Fruit fly (Drosophila melanogaster) whole organism, embryonic: ENCODE results near the gene dpr9.

Experiments
- Awh ChIP-seq: fragments of 200-800 bp; sonication (Bioruptor generic); IDR thresholded peaks from 2 replicates; pipeline ENCODE4, ENCODE4 v1.3.6; 2022; ENCODE audit warnings: missing biosample characterization, missing genetic modification characterization
- B-H1 ChIP-seq: fragments of 200-800 bp; sonication (Bioruptor generic); IDR thresholded peaks from 3 replicates; pipeline ENCODE4 v1.3.6; 2022; ENCODE audit warnings: missing biosample characterization, missing genetic modification characterization
- CG10462 ChIP-seq: fragments of 200-800 bp; sonication (Bioruptor generic); optimal IDR thresholded peaks from 2 replicates; lab custom pipeline; 2016; ENCODE audit warnings: missing biosample characterization, missing genetic modification characterization
- CG11247 ChIP-seq: fragments of 200-800 bp; sonication (Bioruptor generic); IDR thresholded peaks from 2 replicates; pipeline ENCODE4 v1.3.6; 2022; ENCODE audit warnings: missing biosample characterization, missing genetic modification characterization
- CG13296 ChIP-seq: fragments of 200-800 bp; sonication (Bioruptor generic); optimal IDR thresholded peaks from 3 replicates; lab custom pipeline; 2018; ENCODE audit warnings: missing biosample characterization, mild to moderate bottlenecking, missing genetic modification characterization
- CG15269 ChIP-seq: fragments of 200-800 bp; sonication (Bioruptor generic); optimal IDR thresholded peaks from 2 replicates; lab custom pipeline; 2018; ENCODE audit warnings: missing biosample characterization, mild to moderate bottlenecking, missing genetic modification characterization, moderate library complexity
- CG1603 ChIP-seq: fragments of 200-800 bp; sonication (Bioruptor generic); optimal IDR thresholded peaks from 2 replicates; lab custom pipeline; 2019; ENCODE audit warnings: missing biosample characterization, mild to moderate bottlenecking, missing genetic modification characterization, moderate library complexity
- CG17328 ChIP-seq: fragments of 200-800 bp; sonication (Bioruptor generic); IDR thresholded peaks from 2 replicates; pipeline ENCODE4 v1.3.6; 2022; ENCODE audit warnings: missing biosample characterization, missing genetic modification characterization
- CG17802 ChIP-seq: fragments of 200-800 bp; sonication (Bioruptor generic); optimal IDR thresholded peaks from 2 replicates; lab custom pipeline; 2018; ENCODE audit warnings: missing biosample characterization, mild to moderate bottlenecking, missing genetic modification characterization, moderate library complexity
- CG2120 ChIP-seq: fragments of 200-800 bp; sonication (Bioruptor generic); optimal IDR thresholded peaks from 3 replicates; lab custom pipeline; 2016; ENCODE audit warnings: missing biosample characterization, missing genetic modification characterization
- CG2199 ChIP-seq: fragments of 200-800 bp; sonication (Bioruptor generic); IDR thresholded peaks from 3 replicates; pipeline ENCODE4 v1.3.6; 2022; ENCODE audit warnings: missing biosample characterization, missing genetic modification characterization
- CG32772 ChIP-seq: fragments of 200-800 bp; sonication (Bioruptor generic); IDR thresholded peaks from 2 replicates; pipeline ENCODE4 v1.3.6; 2022; ENCODE audit warnings: missing biosample characterization, missing genetic modification characterization
- CG33557 ChIP-seq: fragments of 200-800 bp; sonication (Bioruptor generic); optimal IDR thresholded peaks from 2 replicates; lab custom pipeline; 2019; ENCODE audit warnings: missing biosample characterization, mild to moderate bottlenecking, missing genetic modification characterization, moderate library complexity
- CG34224 ChIP-seq: fragments of 200-800 bp; sonication (Bioruptor generic); IDR thresholded peaks from 3 replicates; pipeline ENCODE4 v1.3.6; 2022; ENCODE audit warnings: missing biosample characterization, missing genetic modification characterization; ENCODE audit not compliant: partially characterized antibody
- CG4730 ChIP-seq: fragments of 200-800 bp; sonication (Bioruptor generic); IDR thresholded peaks from 2 replicates; pipeline ENCODE4 v1.3.6; 2022; ENCODE audit warnings: missing biosample characterization, missing genetic modification characterization
- CG4854 ChIP-seq: fragments of 200-800 bp; sonication (Bioruptor generic); optimal IDR thresholded peaks from 2 replicates; lab custom pipeline; 2016; ENCODE audit warnings: missing biosample characterization, missing genetic modification characterization, inconsistent platforms
- CG5953 ChIP-seq: fragments of 200-800 bp; sonication (Bioruptor generic); IDR thresholded peaks from 2 replicates; pipeline ENCODE4 v1.3.6; 2022; ENCODE audit warnings: missing biosample characterization, missing genetic modification characterization
- CG6765 ChIP-seq: fragments of 200-800 bp; sonication (Bioruptor generic); optimal IDR thresholded peaks from 3 replicates; lab custom pipeline; 2017; ENCODE audit warnings: missing biosample characterization, mild to moderate bottlenecking, missing genetic modification characterization
- CG8388 ChIP-seq: fragments of 200-800 bp; sonication (Bioruptor generic); optimal IDR thresholded peaks from 2 replicates; lab custom pipeline; 2019; ENCODE audit warnings: missing biosample characterization, mild to moderate bottlenecking, missing genetic modification characterization, moderate library complexity
- CG9215 ChIP-seq: fragments of 200-800 bp; sonication (Bioruptor generic); IDR thresholded peaks from 2 replicates; pipeline ENCODE4 v1.3.6; 2022; ENCODE audit warnings: missing biosample characterization, missing genetic modification characterization
- Camta ChIP-seq: fragments of 200-800 bp; sonication (Bioruptor generic); optimal IDR thresholded peaks from 2 replicates; lab custom pipeline; 2016; ENCODE audit warnings: missing biosample characterization, missing genetic modification characterization
- Dad ChIP-seq: fragments of 200-800 bp; sonication (Bioruptor generic); optimal IDR thresholded peaks from 3 replicates; lab custom pipeline; 2016; ENCODE audit warnings: missing biosample characterization, missing genetic modification characterization
- Eip74EF ChIP-seq, 2 experiments: fragments of 200-800 bp in 1 of 2; fragments of >200 bp in 1 of 2; sonication (Bioruptor generic) in 1 of 2; optimal IDR thresholded peaks; 2 replicates each; lab custom pipeline; 2017 to 2019; ENCODE audit warnings: missing biosample characterization in 2 of 2, missing genetic modification characterization in 2 of 2, mild to moderate bottlenecking in 1 of 2, moderate library complexity in 1 of 2
- Ets65A ChIP-seq: fragments of 200-800 bp; sonication (Bioruptor generic); peaks from one replicate; lab custom pipeline; 2016; ENCODE audit warnings: missing biosample characterization, missing genetic modification characterization
- GATAe ChIP-seq: fragments of 200-800 bp; sonication (Bioruptor generic); conservative IDR thresholded peaks from 2 replicates; pipeline ENCODE4 v1.3.6; 2022; ENCODE audit warnings: missing biosample characterization, missing genetic modification characterization
- Gug ChIP-seq: fragments of 200-800 bp; sonication (Bioruptor generic); IDR thresholded peaks from 4 replicates; pipeline ENCODE4 v1.3.6; 2022; ENCODE audit warnings: missing biosample characterization, missing genetic modification characterization
- HLH3B ChIP-seq: fragments of 200-800 bp; sonication (Bioruptor generic); IDR thresholded peaks from 2 replicates; pipeline ENCODE4 v1.3.6; 2022; ENCODE audit warnings: missing biosample characterization, missing genetic modification characterization
- Sox102F ChIP-seq: fragments of 200-800 bp; sonication (Bioruptor generic); optimal IDR thresholded peaks from 2 replicates; lab custom pipeline; 2018; ENCODE audit warnings: missing biosample characterization, mild to moderate bottlenecking, missing genetic modification characterization, moderate library complexity
- Sry-β ChIP-seq: fragments of 200-800 bp; sonication (Bioruptor generic); optimal IDR thresholded peaks from 2 replicates; lab custom pipeline; 2018; ENCODE audit warnings: missing biosample characterization, mild to moderate bottlenecking, missing genetic modification characterization, moderate library complexity
- Ssrp ChIP-seq: fragments of 200-800 bp; sonication (Bioruptor generic); optimal IDR thresholded peaks from 2 replicates; lab custom pipeline; 2018; ENCODE audit warnings: missing biosample characterization, mild to moderate bottlenecking, missing genetic modification characterization, moderate library complexity
- Trl ChIP-seq, 3 experiments: fragments of >200 bp in 2 of 3; fragments of 200-800 bp in 1 of 3; sonication (Bioruptor generic) in 1 of 3; optimal IDR thresholded peaks; 2 replicates in 1 of 3; 3 replicates in 2 of 3; lab custom pipeline; 2016 to 2017; ENCODE audit warnings: missing biosample characterization in 1 of 3, missing genetic modification characterization in 1 of 3
- Xbp1 ChIP-seq: fragments of 200-800 bp; sonication (Bioruptor generic); optimal IDR thresholded peaks from 3 replicates; lab custom pipeline; 2016; ENCODE audit warnings: missing biosample characterization, mild to moderate bottlenecking, missing genetic modification characterization
- bcd ChIP-seq: fragments of 200-800 bp; sonication (Bioruptor generic); optimal IDR thresholded peaks from 2 replicates; lab custom pipeline; 2017; ENCODE audit warnings: missing biosample characterization, mild to moderate bottlenecking, missing genetic modification characterization
- ems ChIP-seq: fragments of 200-800 bp; sonication (Bioruptor generic); optimal IDR thresholded peaks from 3 replicates; lab custom pipeline; 2016; ENCODE audit warnings: missing biosample characterization, missing genetic modification characterization
- eyg ChIP-seq: fragments of 200-800 bp; sonication (Bioruptor generic); optimal IDR thresholded peaks from 3 replicates; lab custom pipeline; 2016; ENCODE audit warnings: missing biosample characterization, missing genetic modification characterization
- fd3F ChIP-seq: fragments of 200-800 bp; sonication (Bioruptor generic); optimal IDR thresholded peaks from 2 replicates; lab custom pipeline; 2018; ENCODE audit warnings: missing biosample characterization, mild to moderate bottlenecking, missing genetic modification characterization, moderate library complexity
- gce ChIP-seq: fragments of 200-800 bp; sonication (Bioruptor generic); IDR thresholded peaks from 3 replicates; pipeline ENCODE4 v1.3.6; 2022; ENCODE audit warnings: missing biosample characterization, missing genetic modification characterization
- hth ChIP-seq: fragments of >200 bp; optimal IDR thresholded peaks from 2 replicates; lab custom pipeline; 2017; ENCODE audit warnings: inconsistent platforms
- lov ChIP-seq, 2 experiments: fragments of 200-800 bp in 1 of 2; fragments of >200 bp in 1 of 2; sonication (Bioruptor generic) in 1 of 2; IDR thresholded peaks in 1 of 2; optimal IDR thresholded peaks in 1 of 2; 2 replicates in 1 of 2; 3 replicates in 1 of 2; pipeline versions ENCODE4 v1.3.6 to Lab custom; 2017 to 2022; ENCODE audit warnings: missing biosample characterization in 1 of 2, missing genetic modification characterization in 1 of 2
- luna ChIP-seq: fragments of 200-800 bp; sonication (Bioruptor generic); optimal IDR thresholded peaks from 2 replicates; lab custom pipeline; 2016; ENCODE audit warnings: missing biosample characterization, missing genetic modification characterization
- mam ChIP-seq: fragments of 200-800 bp; sonication (Bioruptor generic); optimal IDR thresholded peaks from 3 replicates; lab custom pipeline; 2016; ENCODE audit warnings: missing biosample characterization, missing genetic modification characterization
- nerfin-2 ChIP-seq: fragments of 200-800 bp; sonication (Bioruptor generic); IDR thresholded peaks from 2 replicates; pipeline ENCODE4 v1.3.6; 2022; ENCODE audit warnings: missing biosample characterization, missing genetic modification characterization; ENCODE audit not compliant: partially characterized antibody
- pita ChIP-seq: fragments of 200-800 bp; sonication (Bioruptor generic); optimal IDR thresholded peaks from 2 replicates; lab custom pipeline; 2017; ENCODE audit warnings: missing biosample characterization, mild to moderate bottlenecking, missing genetic modification characterization
- sim ChIP-seq: fragments of 200-800 bp; sonication (Bioruptor generic); IDR thresholded peaks from 2 replicates; pipeline ENCODE4 v1.3.6; 2022; ENCODE audit warnings: missing biosample characterization, missing genetic modification characterization
- slou ChIP-seq: fragments of 200-800 bp; sonication (Bioruptor generic); optimal IDR thresholded peaks from 3 replicates; lab custom pipeline; 2016; ENCODE audit warnings: missing biosample characterization, missing genetic modification characterization
- stwl ChIP-seq: fragments of 200-800 bp; sonication (Bioruptor generic); optimal IDR thresholded peaks from 3 replicates; lab custom pipeline; 2018; ENCODE audit warnings: missing biosample characterization, mild to moderate bottlenecking, missing genetic modification characterization, moderate library complexity
- sug ChIP-seq: fragments of 200-800 bp; optimal IDR thresholded peaks from 2 replicates; lab custom pipeline; 2019; ENCODE audit warnings: missing biosample characterization, mild to moderate bottlenecking, missing genetic modification characterization, moderate library complexity
- tx ChIP-seq: fragments of 200-800 bp; sonication (Bioruptor generic); optimal IDR thresholded peaks from 2 replicates; lab custom pipeline; 2016; ENCODE audit warnings: missing biosample characterization, missing genetic modification characterization
- unpg ChIP-seq: fragments of 200-800 bp; sonication (Bioruptor generic); optimal IDR thresholded peaks from 3 replicates; lab custom pipeline; 2018; ENCODE audit warnings: missing biosample characterization, mild to moderate bottlenecking, missing genetic modification characterization, moderate library complexity

dpr9 gene

DNA sequence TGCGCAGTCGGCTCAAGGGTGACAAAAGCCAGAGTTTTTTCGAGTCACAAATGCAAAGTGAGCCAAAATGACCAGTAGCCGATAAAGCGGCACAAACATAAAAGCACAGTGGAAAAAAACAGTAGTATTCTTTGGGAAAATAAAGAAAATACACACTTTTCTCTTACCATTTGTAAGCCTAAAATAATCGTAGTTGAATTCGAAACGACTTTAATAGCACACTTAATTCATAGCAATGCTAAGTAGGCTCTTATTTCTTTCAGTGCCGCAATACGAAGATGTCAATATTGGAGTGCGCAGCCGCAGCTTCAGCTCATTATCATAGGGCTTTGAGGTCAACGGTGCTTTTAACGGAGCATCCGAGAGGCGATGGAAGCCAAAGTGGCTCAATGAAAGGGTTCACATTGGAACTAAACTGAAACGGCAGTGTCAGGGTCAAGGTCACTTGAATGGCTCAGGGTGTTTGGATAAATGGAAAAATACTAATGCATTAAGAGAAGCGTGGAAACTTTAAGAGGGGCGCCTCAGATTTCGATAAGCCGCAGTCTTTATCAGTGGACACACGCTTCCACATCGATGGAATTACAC lies 10.7 kb upstream of the dpr9 start (continued):
- peak; percentile 59 for TF ChIP-seq slou (GFP tag; lab: Kevin White, UChicago)
- TF ChIP-seq lov (optimal IDR thresholded peaks at IDR 0.05; lab: Kevin White, UChicago) = no peak
- peak; percentile 60; the same call in 1 of the 3 replicates for TF ChIP-seq lov (GFP tag; IDR thresholded peaks at IDR 0.05; lab: Robert Waterston, UW)
- TF ChIP-seq sim = 0 out of 2 replicates have a peak, but pooled peaks have one; percentile 38
- peak; percentile 84; the same call in 2 of the 3 replicates for TF ChIP-seq gce
- peak; percentile 83 for TF ChIP-seq bcd (GFP tag; lab: Kevin White, UChicago)
- TF ChIP-seq Eip74EF (GFP tag; optimal IDR thresholded peaks at IDR 0.05; lab: Kevin White, UChicago) = peak in 1 of 2 experiments; percentile 40
- TF ChIP-seq eyg (GFP tag; lab: Kevin White, UChicago) = peak; percentile 81
- peak; percentile 88 for TF ChIP-seq Xbp1 (GFP tag; lab: Kevin White, UChicago)
- TF ChIP-seq CG11247 (GFP tag; lab: Robert Waterston, UW) = peak; percentile 87
- TF ChIP-seq CG13296 (GFP tag; lab: Kevin White, UChicago) = peak; percentile 80
- TF ChIP-seq Dad (GFP tag; lab: Kevin White, UChicago) = peak; percentile 80
- peak; percentile 57; the same call in 1 of the 2 replicates for TF ChIP-seq CG9215
- peak; percentile 90 for TF ChIP-seq CG15269 (tag; lab: Kevin White, UChicago)
- TF ChIP-seq CG2199 (GFP tag; lab: Robert Waterston, UW) = peak; percentile 89
- TF ChIP-seq B-H1 = peak; percentile 90
- TF ChIP-seq Ets65A = peak; percentile 93
- TF ChIP-seq fd3F (GFP tag; lab: Kevin White, UChicago) = peak; percentile 82
- TF ChIP-seq CG2120 (GFP tag; lab: Kevin White, UChicago) = peak; percentile 83
- peak; percentile 75 for TF ChIP-seq CG8388 (GFP tag; lab: Kevin White, UChicago)
- peak; percentile 92 for TF ChIP-seq Awh (GFP tag; lab: Robert Waterston, UW)
- TF ChIP-seq Camta (GFP tag; lab: Kevin White, UChicago) = peak; percentile 80
- peak; percentile 87 for TF ChIP-seq ems (GFP tag; lab: Kevin White, UChicago)
- TF ChIP-seq Sox102F (GFP tag; lab: Kevin White, UChicago) = peak; percentile 90
- peak; percentile 70 for TF ChIP-seq tx
- TF ChIP-seq stwl = no peak
- TF ChIP-seq hth (lab: Kevin White, UChicago) = no peak
- peak; percentile 40 for TF ChIP-seq sug (tag; lab: Kevin White, UChicago)
- peak; percentile 62; the same call in 1 of the 2 replicates for TF ChIP-seq CG5953 (GFP tag; lab: Robert Waterston, UW)
- TF ChIP-seq CG10462 (GFP tag; lab: Kevin White, UChicago) = peak; percentile 57
- no peak for TF ChIP-seq Sry-β (GFP tag; lab: Kevin White, UChicago)
- peak; percentile 89 for TF ChIP-seq CG1603
- peak; percentile 88 for TF ChIP-seq mam
- peak; percentile 90 for TF ChIP-seq CG32772 (GFP tag; lab: Robert Waterston, UW)
- no peak; the same call in 1 of the 2 replicates for TF ChIP-seq GATAe
- TF ChIP-seq CG17802 (tag; lab: Kevin White, UChicago) = peak; percentile 43
- TF ChIP-seq CG4854 (GFP tag; lab: Kevin White, UChicago) = peak; percentile 58
- no peak for TF ChIP-seq CG33557 (GFP tag; lab: Kevin White, UChicago)
- peak; percentile 89 for TF ChIP-seq unpg (GFP tag; lab: Kevin White, UChicago)
- peak; percentile 87 for TF ChIP-seq CG17328 (GFP tag; lab: Robert Waterston, UW)
- TF ChIP-seq pita = no peak
- peak; percentile 31 for TF ChIP-seq luna (GFP tag; lab: Kevin White, UChicago)
- TF ChIP-seq CG34224 = no peak
- peak; percentile 85 for TF ChIP-seq CG4730 (GFP tag; lab: Robert Waterston, UW)
- peak; percentile 75 for TF ChIP-seq Ssrp (tag; lab: Kevin White, UChicago)
- TF ChIP-seq nerfin-2 = no peak
- TF ChIP-seq Trl (optimal IDR thresholded peaks at IDR 0.05; lab: Kevin White, UChicago) = no peak
- TF ChIP-seq Trl (GFP tag; optimal IDR thresholded peaks at IDR 0.05; lab: Kevin White, UChicago) = peak; percentile 92
- TF ChIP-seq HLH3B (GFP tag; lab: Robert Waterston, UW) = peak; percentile 94
- TF ChIP-seq CG6765 (GFP tag; lab: Kevin White, UChicago) = peak; percentile 61
- peak; percentile 83 for TF ChIP-seq Gug (GFP tag; lab: Robert Waterston, UW)
